Worm (Caenorhabditis elegans) whole organism, late embryonic: Measurements from ENCODE around the gene zif-1.

Source experiments
- gmeb-2 ChIP-seq: sonication (generic microtip); optimal IDR thresholded peaks from 2 replicates; lab custom pipeline; 2016; ENCODE audit warnings: missing genetic modification characterization, inconsistent platforms, missing compliant biosample characterization
- lim-6 ChIP-seq: sonication (generic microtip); optimal IDR thresholded peaks from 2 replicates; lab custom pipeline; 2016; ENCODE audit warnings: missing genetic modification characterization, missing compliant biosample characterization
- ref-2 ChIP-seq: sonication (generic microtip); optimal IDR thresholded peaks from 2 replicates; lab custom pipeline; 2016; ENCODE audit warnings: missing genetic modification characterization, missing compliant biosample characterization
- ztf-16 ChIP-seq: sonication (generic microtip); optimal IDR thresholded peaks from 2 replicates; lab custom pipeline; 2017; ENCODE audit warnings: missing genetic modification characterization, missing compliant biosample characterization

ce11 chrIII:9051119-9051597, 48.6 kb downstream of the zif-1 start:
- no peak for TF ChIP-seq ztf-16
- no peak for TF ChIP-seq gmeb-2 (tag; lab: Kevin White, UChicago)
- no peak for TF ChIP-seq ref-2 (tag; lab: Kevin White, UChicago)
- no peak for TF ChIP-seq lim-6
